Worm (Caenorhabditis elegans) whole organism, young adult: ENCODE measurements around the gene del-8.

Source experiments
- F37B4.10 ChIP-seq: fragments of 200-800 bp; sonication (Bioruptor generic); IDR thresholded peaks from 2 replicates; pipeline ENCODE4 v1.3.6; 2022; ENCODE audit warnings: missing genetic modification characterization, missing compliant biosample characterization
- F55B11.4 ChIP-seq: sonication (generic microtip); optimal IDR thresholded peaks from 2 replicates; lab custom pipeline; 2016; ENCODE audit warnings: missing compliant biosample characterization, missing genetic modification characterization, borderline replicate concordance; ENCODE audit not compliant: insufficient read depth
- Y67H2A.10 ChIP-seq: fragments of 200-800 bp; sonication (Bioruptor generic); conservative IDR thresholded peaks from 2 replicates; pipeline ENCODE4 v1.3.6; 2022; ENCODE audit warnings: missing genetic modification reagents, missing genetic modification characterization, missing compliant biosample characterization
- Y79H2A.3 ChIP-seq: fragments of 200-800 bp; sonication (Bioruptor generic); conservative IDR thresholded peaks from 2 replicates; pipeline ENCODE4 v1.3.6; 2022; ENCODE audit warnings: missing genetic modification reagents, missing genetic modification characterization, missing compliant biosample characterization
- Y95B8A.8 ChIP-seq: fragments of 200-800 bp; sonication (Bioruptor generic); IDR thresholded peaks from 2 replicates; pipeline ENCODE4 v1.3.6; 2022; ENCODE audit warnings: missing genetic modification reagents, missing genetic modification characterization, missing compliant biosample characterization
- ZK185.1 ChIP-seq: sonication (generic microtip); optimal IDR thresholded peaks from 2 replicates; lab custom pipeline; 2016; ENCODE audit warnings: mild to moderate bottlenecking, missing genetic modification characterization, missing compliant biosample characterization; ENCODE audit not compliant: poor library complexity, severe bottlenecking
- ama-1 ChIP-seq, 3 experiments: fragments of 150-350 bp in 1 of 3; sonication (generic microtip) in 2 of 3; optimal IDR thresholded peaks; 2 replicates each; lab custom pipeline; 2014 to 2018; ENCODE audit warnings: missing biosample characterization in 2 of 3, missing genetic modification characterization in 2 of 3, missing genetic modification reagents in 2 of 3
- aptf-2 ChIP-seq: fragments of 200-800 bp; sonication (Bioruptor generic); conservative IDR thresholded peaks from 2 replicates; pipeline ENCODE4 v1.3.6; 2022; ENCODE audit warnings: missing genetic modification reagents, missing genetic modification characterization, missing compliant biosample characterization
- athp-1 ChIP-seq: sonication (generic microtip); optimal IDR thresholded peaks from 2 replicates; lab custom pipeline; 2017; ENCODE audit warnings: mild to moderate bottlenecking, missing genetic modification characterization, missing compliant biosample characterization
- attf-3 ChIP-seq: fragments of 200-800 bp; sonication (Bioruptor generic); conservative IDR thresholded peaks from 2 replicates; pipeline ENCODE4 v1.3.6; 2022; ENCODE audit warnings: missing genetic modification reagents, missing genetic modification characterization, missing compliant biosample characterization
- attf-5 ChIP-seq: fragments of 200-800 bp; sonication (Bioruptor generic); optimal IDR thresholded peaks from 2 replicates; lab custom pipeline; 2018; ENCODE audit warnings: mild to moderate bottlenecking, missing genetic modification characterization, missing compliant biosample characterization
- attf-6 ChIP-seq: fragments of 200-800 bp; sonication (Bioruptor generic); IDR thresholded peaks from 2 replicates; pipeline ENCODE4 v1.3.6; 2022; ENCODE audit warnings: missing genetic modification reagents, missing genetic modification characterization, missing compliant biosample characterization
- cebp-1 ChIP-seq, 2 experiments: fragments of 200-800 bp in 1 of 2; sonication (Bioruptor generic) in 1 of 2; sonication (generic microtip) in 1 of 2; IDR thresholded peaks in 1 of 2; optimal IDR thresholded peaks in 1 of 2; 2 replicates each; pipeline versions ENCODE4 v1.3.6 to Lab custom; 2017 to 2022; ENCODE audit warnings: missing compliant biosample characterization in 2 of 2, missing genetic modification characterization in 2 of 2, mild to moderate bottlenecking in 1 of 2, missing genetic modification reagents in 1 of 2, moderate library complexity in 1 of 2
- ceh-27 ChIP-seq: fragments of 200-800 bp; sonication (Bioruptor generic); optimal IDR thresholded peaks from 2 replicates; lab custom pipeline; 2018; ENCODE audit warnings: mild to moderate bottlenecking, missing genetic modification characterization, moderate library complexity, missing compliant biosample characterization
- ceh-79 ChIP-seq: sonication (generic microtip); optimal IDR thresholded peaks from 2 replicates; lab custom pipeline; 2017; ENCODE audit warnings: mild to moderate bottlenecking, missing genetic modification characterization, missing compliant biosample characterization
- die-1 ChIP-seq: sonication (generic microtip); optimal IDR thresholded peaks from 2 replicates; lab custom pipeline; 2016; ENCODE audit warnings: missing genotype, mild to moderate bottlenecking, missing genetic modification characterization, missing compliant biosample characterization
- dox-1 ChIP-seq: fragments of 200-800 bp; sonication (Bioruptor generic); IDR thresholded peaks from 2 replicates; pipeline ENCODE4 v1.3.6; 2022; ENCODE audit warnings: missing genetic modification reagents, missing genetic modification characterization, missing compliant biosample characterization
- dpff-1 ChIP-seq: sonication (generic microtip); optimal IDR thresholded peaks from 2 replicates; lab custom pipeline; 2017; ENCODE audit warnings: mild to moderate bottlenecking, missing genetic modification characterization, missing compliant biosample characterization
- egl-18 ChIP-seq: fragments of 200-800 bp; sonication (Bioruptor generic); IDR thresholded peaks from 2 replicates; pipeline ENCODE4 v1.3.6; 2022; ENCODE audit warnings: missing genetic modification reagents, missing genetic modification characterization, missing compliant biosample characterization
- egrh-3 ChIP-seq: fragments of 200-800 bp; sonication (Bioruptor generic); IDR thresholded peaks from 2 replicates; pipeline ENCODE4 v1.3.6; 2022; ENCODE audit warnings: missing genetic modification reagents, missing genetic modification characterization, missing compliant biosample characterization
- gei-17 ChIP-seq: fragments of 200-800 bp; sonication (Bioruptor generic); optimal IDR thresholded peaks from 2 replicates; lab custom pipeline; 2018; ENCODE audit warnings: mild to moderate bottlenecking, missing genetic modification characterization, missing compliant biosample characterization
- him-1 ChIP-seq: sonication (generic microtip); optimal IDR thresholded peaks from 2 replicates; lab custom pipeline; 2016; ENCODE audit warnings: missing genotype, missing genetic modification reagents, missing genetic modification characterization, missing compliant biosample characterization
- hmg-1.2 ChIP-seq: fragments of 200-800 bp; sonication (Bioruptor generic); IDR thresholded peaks from 2 replicates; pipeline ENCODE4 v1.3.6; 2022; ENCODE audit warnings: missing genetic modification reagents, missing genetic modification characterization, missing compliant biosample characterization
- hmg-20 ChIP-seq: fragments of 200-800 bp; sonication (Bioruptor generic); IDR thresholded peaks from 2 replicates; pipeline ENCODE4 v1.3.6; 2022; ENCODE audit warnings: missing genetic modification reagents, missing genetic modification characterization, missing compliant biosample characterization
- hrde-1 ChIP-seq: sonication (generic microtip); optimal IDR thresholded peaks from 2 replicates; lab custom pipeline; 2016; ENCODE audit warnings: missing genetic modification characterization, mild to moderate bottlenecking, missing compliant biosample characterization, moderate library complexity, missing genotype, missing genetic modification reagents, borderline replicate concordance
- hsf-1 ChIP-seq: fragments of 200-800 bp; sonication (Bioruptor generic); IDR thresholded peaks from 2 replicates; pipeline ENCODE4 v1.3.6; 2022; ENCODE audit warnings: missing genetic modification reagents, missing genetic modification characterization, missing compliant biosample characterization
- let-526 ChIP-seq: fragments of 200-800 bp; sonication (Bioruptor generic); IDR thresholded peaks from 2 replicates; pipeline ENCODE4 v1.3.6; 2022; ENCODE audit warnings: missing genetic modification reagents, missing genetic modification characterization, missing compliant biosample characterization
- lin-35 ChIP-seq, 3 experiments: fragments of 150-350 bp in 2 of 3; sonication (generic microtip) in 1 of 3; optimal IDR thresholded peaks; 2 replicates each; lab custom pipeline; 2014 to 2018; ENCODE audit warnings: missing biosample characterization in 3 of 3, missing genetic modification characterization in 3 of 3, missing genetic modification reagents in 3 of 3
- lir-1 ChIP-seq: fragments of 200-800 bp; sonication (Bioruptor generic); conservative IDR thresholded peaks from 2 replicates; pipeline ENCODE4 v1.3.6; 2022; ENCODE audit warnings: missing genetic modification reagents, missing genetic modification characterization, missing compliant biosample characterization
- madf-10 ChIP-seq: sonication (generic microtip); optimal IDR thresholded peaks from 2 replicates; lab custom pipeline; 2016; ENCODE audit warnings: mild to moderate bottlenecking, missing genetic modification characterization, missing compliant biosample characterization
- madf-8 ChIP-seq: fragments of 200-800 bp; sonication (Bioruptor generic); conservative IDR thresholded peaks from 2 replicates; pipeline ENCODE4 v1.3.6; 2022; ENCODE audit warnings: missing genetic modification reagents, missing genetic modification characterization, missing compliant biosample characterization
- mcd-1 ChIP-seq: fragments of 200-800 bp; sonication (Bioruptor generic); IDR thresholded peaks from 2 replicates; pipeline ENCODE4 v1.3.6; 2022; ENCODE audit warnings: missing genetic modification reagents, missing genetic modification characterization, missing compliant biosample characterization
- nhr-179 ChIP-seq: sonication (generic microtip); optimal IDR thresholded peaks from 2 replicates; lab custom pipeline; 2016; ENCODE audit warnings: mild to moderate bottlenecking, missing genetic modification characterization, missing compliant biosample characterization
- pha-4 ChIP-seq: fragments of 150-350 bp; sonication (generic microtip); optimal IDR thresholded peaks from 2 replicates; lab custom pipeline; 2014; ENCODE audit warnings: missing biosample characterization, missing genetic modification reagents, missing genetic modification characterization
- repo-1 ChIP-seq: sonication (generic microtip); optimal IDR thresholded peaks from 2 replicates; lab custom pipeline; 2017; ENCODE audit warnings: mild to moderate bottlenecking, missing genetic modification characterization, missing compliant biosample characterization
- sdz-38 ChIP-seq: sonication (generic microtip); optimal IDR thresholded peaks from 2 replicates; lab custom pipeline; 2016; ENCODE audit warnings: missing genotype, missing genetic modification characterization, missing compliant biosample characterization
- snpc-1.3 ChIP-seq: sonication (generic microtip); optimal IDR thresholded peaks from 2 replicates; lab custom pipeline; 2017; ENCODE audit warnings: missing genetic modification characterization, mild to moderate bottlenecking, missing compliant biosample characterization, antibody characterized with exemption, moderate library complexity, missing genotype, missing genetic modification reagents; ENCODE audit not compliant: insufficient read depth
- somi-1 ChIP-seq: fragments of 200-800 bp; sonication (Bioruptor generic); optimal IDR thresholded peaks from 2 replicates; lab custom pipeline; 2018; ENCODE audit warnings: mild to moderate bottlenecking, missing genetic modification characterization, missing compliant biosample characterization
- sptf-2 ChIP-seq: fragments of 200-800 bp; sonication (Bioruptor generic); optimal IDR thresholded peaks from 2 replicates; lab custom pipeline; 2018; ENCODE audit warnings: mild to moderate bottlenecking, missing genetic modification characterization, missing compliant biosample characterization
- tbp1 ChIP-seq: fragments of 200-800 bp; sonication (Bioruptor generic); optimal IDR thresholded peaks from 2 replicates; lab custom pipeline; 2018; ENCODE audit warnings: mild to moderate bottlenecking, missing genetic modification characterization, missing compliant biosample characterization
- tlf-1 ChIP-seq: fragments of 200-800 bp; sonication (Bioruptor generic); optimal IDR thresholded peaks from 2 replicates; lab custom pipeline; 2018; ENCODE audit warnings: mild to moderate bottlenecking, missing genetic modification characterization, missing compliant biosample characterization
- unc-130 ChIP-seq: sonication (generic microtip); optimal IDR thresholded peaks from 2 replicates; lab custom pipeline; 2016; ENCODE audit warnings: missing genetic modification reagents, missing genetic modification characterization, missing compliant biosample characterization
- ztf-6 ChIP-seq: fragments of 200-800 bp; sonication (Bioruptor generic); IDR thresholded peaks from 2 replicates; pipeline ENCODE4 v1.3.6; 2022; ENCODE audit warnings: missing genetic modification reagents, missing genetic modification characterization, missing compliant biosample characterization

del-8 gene

ce11 chrX:9555238-9555637, 34.0 kb upstream of the del-8 start:
- no peak for TF ChIP-seq cebp-1 (GFP tag; IDR thresholded peaks at IDR 0.05; lab: Robert Waterston, UW)
- TF ChIP-seq cebp-1 (tag; optimal IDR thresholded peaks at IDR 0.05; lab: Kevin White, UChicago): peak; percentile 23
- TF ChIP-seq Y79H2A.3: no peak
- TF ChIP-seq aptf-2 (GFP tag; lab: Robert Waterston, UW): no peak

ce11 chrX:9556038-9556437, 33.2 kb upstream of the del-8 start:
- no peak for TF ChIP-seq somi-1 (GFP tag; lab: Kevin White, UChicago)
- no peak for TF ChIP-seq attf-6 (GFP tag; lab: Robert Waterston, UW)
- TF ChIP-seq attf-5 (GFP tag; lab: Kevin White, UChicago): no peak
- TF ChIP-seq madf-8: no peak
- TF ChIP-seq ZK185.1 (tag; lab: Kevin White, UChicago): no peak

ce11 chrX:9560931-9561330, 28.3 kb upstream of the del-8 start:
- no peak for TF ChIP-seq hrde-1 (tag; lab: Kevin White, UChicago)
- TF ChIP-seq snpc-1.3 (tag; lab: Kevin White, UChicago): peak; percentile 39
- no peak for TF ChIP-seq let-526
- TF ChIP-seq repo-1 (tag; lab: Kevin White, UChicago): peak; percentile 42
- no peak for TF ChIP-seq sdz-38 (tag; lab: Kevin White, UChicago)
- no peak for TF ChIP-seq mcd-1
- no peak for TF ChIP-seq madf-8
- TF ChIP-seq ceh-27 (GFP tag; lab: Kevin White, UChicago): no peak
- no peak for TF ChIP-seq egl-18
- no peak for TF ChIP-seq Y79H2A.3
- 0 out of 2 replicates have a peak, but pooled peaks have one; percentile 35 for TF ChIP-seq hsf-1 (GFP tag; lab: Robert Waterston, UW)
- peak; percentile 35 for TF ChIP-seq madf-10 (tag; lab: Kevin White, UChicago)
- no peak for TF ChIP-seq egrh-3 (GFP tag; lab: Robert Waterston, UW)
- 0 out of 2 replicates have a peak, but pooled peaks have one; percentile 79 for TF ChIP-seq ztf-6 (GFP tag; lab: Robert Waterston, UW)
- TF ChIP-seq Y67H2A.10 (GFP tag; lab: Robert Waterston, UW): peak; percentile 20; the same call in 1 of the 2 replicates
- TF ChIP-seq lir-1 (GFP tag; lab: Robert Waterston, UW): no peak
- TF ChIP-seq F55B11.4 (tag; lab: Kevin White, UChicago): no peak
- no peak for TF ChIP-seq gei-17 (GFP tag; lab: Kevin White, UChicago)
- TF ChIP-seq tlf-1: no peak
- no peak for TF ChIP-seq lin-35 (GFP tag; optimal IDR thresholded peaks at IDR 0.05; lab: Kevin White, UChicago)
- peak; percentile 53; the same call in 1 of the 2 replicates for TF ChIP-seq dox-1
- peak; percentile 73 for TF ChIP-seq him-1 (tag; lab: Kevin White, UChicago)
- TF ChIP-seq athp-1 (tag; lab: Kevin White, UChicago): no peak
- TF ChIP-seq dpff-1 (tag; lab: Kevin White, UChicago): no peak
- TF ChIP-seq hmg-1.2 (GFP tag; lab: Robert Waterston, UW): peak; percentile 55
- TF ChIP-seq attf-6 (GFP tag; lab: Robert Waterston, UW): no peak
- no peak for TF ChIP-seq unc-130 (GFP tag; lab: Kevin White, UChicago)
- no peak for TF ChIP-seq nhr-179 (tag; lab: Kevin White, UChicago)
- TF ChIP-seq F37B4.10 (GFP tag; lab: Robert Waterston, UW): no peak
- TF ChIP-seq pha-4: no peak
- TF ChIP-seq hmg-20: peak; percentile 77
- TF ChIP-seq die-1 (tag; lab: Kevin White, UChicago): peak; percentile 63
- no peak for TF ChIP-seq sptf-2
- TF ChIP-seq tbp1 (GFP tag; lab: Kevin White, UChicago): peak; percentile 88
- no peak for TF ChIP-seq ceh-79
- TF ChIP-seq ama-1 (optimal IDR thresholded peaks at IDR 0.05; lab: Kevin White, UChicago): no peak
- peak in 1 of 2 experiments; percentile 40 for TF ChIP-seq ama-1 (GFP tag; optimal IDR thresholded peaks at IDR 0.05; lab: Kevin White, UChicago)
- no peak for TF ChIP-seq cebp-1 (GFP tag; IDR thresholded peaks at IDR 0.05; lab: Robert Waterston, UW)
- peak; percentile 54 for TF ChIP-seq cebp-1 (tag; optimal IDR thresholded peaks at IDR 0.05; lab: Kevin White, UChicago)
- TF ChIP-seq attf-3 (GFP tag; lab: Robert Waterston, UW): no peak
- no peak for TF ChIP-seq Y95B8A.8 (GFP tag; lab: Robert Waterston, UW)
